Fruit fly (Drosophila melanogaster) ovary, adult (tissue): Measurements from ENCODE around the gene Paip2.

ENCODE experiments used
- CG17801 ChIP-seq: fragments of 200-800 bp; optimal IDR thresholded peaks from 2 replicates; lab custom pipeline; 2019; ENCODE audit warnings: missing biosample characterization, mild to moderate bottlenecking, missing genetic modification characterization, moderate library complexity; ENCODE audit not compliant: partially characterized antibody

Paip2 gene

dm6 chr3R:12982167-12982981, 1.8 kb downstream of the Paip2 start:
- TF ChIP-seq CG17801 = peak; percentile 54

dm6 chr3R:12982982-12983633, 2.5 kb downstream of the Paip2 start:
- no peak for TF ChIP-seq CG17801

- peak; percentile 48 for TF ChIP-seq CG17801
Observed at dm6 chr3R:12985828-12986530, 5.4 kb downstream of the Paip2 start, which contains the start of gene CG31342. Gene CG31342, plus strand, starts transcription at chr3R:12986041.

- TF ChIP-seq CG17801 = no peak
Observed at dm6 chr3R:12988411-12988810, 7.8 kb downstream of the Paip2 start, which contains the start of gene CG14383. Gene CG14383, minus strand, starts transcription at chr3R:12988511.

- TF ChIP-seq CG17801 = no peak
Observed at dm6 chr3R:12993018-12993417, 12.4 kb downstream of the Paip2 start, which contains the start of gene yellow-f. Gene yellow-f, minus strand, starts transcription at chr3R:12993201.

- no peak for TF ChIP-seq CG17801
Observed at dm6 chr3R:12995047-12995446, 14.5 kb downstream of the Paip2 start, which contains the start of gene yellow-f2. Gene yellow-f2, minus strand, starts transcription at chr3R:12995147.

- peak; percentile 12 for TF ChIP-seq CG17801
Observed at dm6 chr3R:12995522-12995921, 14.9 kb downstream of the Paip2 start, which contains the start of gene CG7488. Gene CG7488, plus strand, starts transcription at chr3R:12995620.

- TF ChIP-seq CG17801 = no peak
Observed at dm6 chr3R:12997550-12998233, 17.1 kb downstream of the Paip2 start, which contains the start of the genes CG17327, CG44194 and CG7518. Gene CG17327, minus strand, starts transcription at chr3R:12997726. Gene CG44194, minus strand, starts transcription at chr3R:12997726. Gene CG7518, plus strand, starts transcription at chr3R:12998089.

- TF ChIP-seq CG17801 = peak; percentile 17
Observed at dm6 chr3R:12998234-12998591, 17.6 kb downstream of the Paip2 start.

- no peak for TF ChIP-seq CG17801
Observed at dm6 chr3R:13009595-13009994, 29.0 kb downstream of the Paip2 start, which contains the start of gene CG11656. Gene CG11656, plus strand, starts transcription at chr3R:13009895.

- peak; percentile 14 for TF ChIP-seq CG17801
Observed at dm6 chr3R:13010905-13011620, 30.5 kb downstream of the Paip2 start, which contains the start of gene CG8031. Gene CG8031, minus strand, starts transcription at chr3R:13011310.

dm6 chr3R:13011621-13011963, 31.0 kb downstream of the Paip2 start, which contains the start of gene CtBP:
Gene CtBP, plus strand, starts transcription at chr3R:13011649.
- no peak for TF ChIP-seq CG17801

dm6 chr3R:13012351-13012750, 31.8 kb downstream of the Paip2 start:
- TF ChIP-seq CG17801 = peak; percentile 39

dm6 chr3R:13012990-13013389, 32.4 kb downstream of the Paip2 start:
- no peak for TF ChIP-seq CG17801

dm6 chr3R:13014168-13014881, 33.7 kb downstream of the Paip2 start:
- TF ChIP-seq CG17801 = no peak
